Worm (Caenorhabditis elegans) whole organism, late embryonic: Measurements from ENCODE around the gene dat-1.

ENCODE experiments used
- C08G9.2 ChIP-seq: sonication (generic microtip); optimal IDR thresholded peaks from 2 replicates; lab custom pipeline; 2016; ENCODE audit warnings: mild to moderate bottlenecking, missing genetic modification characterization, moderate library complexity, missing compliant biosample characterization
- C38D4.7 ChIP-seq: fragments of 200-800 bp; sonication (Bioruptor generic); optimal IDR thresholded peaks from 2 replicates; lab custom pipeline; 2018; ENCODE audit warnings: mild to moderate bottlenecking, missing genetic modification characterization, moderate library complexity, missing compliant biosample characterization
- F13H6.1 ChIP-seq: sonication (generic microtip); optimal IDR thresholded peaks from 2 replicates; lab custom pipeline; 2016; ENCODE audit warnings: missing genetic modification characterization, missing compliant biosample characterization
- K09A11.1 ChIP-seq: sonication (generic microtip); optimal IDR thresholded peaks from 2 replicates; lab custom pipeline; 2017; ENCODE audit warnings: antibody characterized with exemption, mild to moderate bottlenecking, missing genetic modification characterization, missing compliant biosample characterization; ENCODE audit not compliant: insufficient read depth
- ahr-1 ChIP-seq: sonication (generic microtip); optimal IDR thresholded peaks from 2 replicates; lab custom pipeline; 2016; ENCODE audit warnings: missing genetic modification characterization, missing compliant biosample characterization
- ama-1 ChIP-seq: fragments of 150-350 bp; optimal IDR thresholded peaks from 2 replicates; lab custom pipeline; 2014
- ceh-14 ChIP-seq: sonication (generic microtip); optimal IDR thresholded peaks from 2 replicates; lab custom pipeline; 2016; ENCODE audit warnings: missing genotype, missing genetic modification characterization, missing compliant biosample characterization
- ceh-19 ChIP-seq: fragments of 200-800 bp; sonication (Bioruptor generic); optimal IDR thresholded peaks from 2 replicates; lab custom pipeline; 2018; ENCODE audit warnings: mild to moderate bottlenecking, missing genetic modification characterization, missing compliant biosample characterization
- ceh-2 ChIP-seq: sonication (generic microtip); optimal IDR thresholded peaks from 2 replicates; lab custom pipeline; 2016; ENCODE audit warnings: missing genotype, missing genetic modification characterization, missing compliant biosample characterization
- ceh-22 ChIP-seq: sonication (generic microtip); optimal IDR thresholded peaks from 2 replicates; lab custom pipeline; 2017; ENCODE audit warnings: missing biosample characterization, missing genetic modification characterization
- ceh-30 ChIP-seq: fragments of 150-350 bp; optimal IDR thresholded peaks from 2 replicates; lab custom pipeline; 2014; ENCODE audit warnings: missing biosample characterization, missing genetic modification characterization
- ceh-34 ChIP-seq: sonication (generic microtip); optimal IDR thresholded peaks from 2 replicates; lab custom pipeline; 2016; ENCODE audit warnings: mild to moderate bottlenecking, missing genetic modification characterization, missing compliant biosample characterization
- ceh-45 ChIP-seq: fragments of 200-800 bp; sonication (Bioruptor generic); IDR thresholded peaks from 2 replicates; pipeline ENCODE4 v1.3.6; 2022; ENCODE audit warnings: missing genetic modification reagents, missing genetic modification characterization, missing compliant biosample characterization
- eyg-1 ChIP-seq: sonication (generic microtip); optimal IDR thresholded peaks from 2 replicates; lab custom pipeline; 2016; ENCODE audit warnings: missing genotype, missing genetic modification characterization, missing compliant biosample characterization
- fax-1 ChIP-seq: sonication (generic microtip); optimal IDR thresholded peaks from 2 replicates; lab custom pipeline; 2016; ENCODE audit warnings: missing genotype, missing genetic modification characterization, missing compliant biosample characterization
- fkh-10 ChIP-seq: fragments of 150-350 bp; optimal IDR thresholded peaks from 2 replicates; lab custom pipeline; 2014; ENCODE audit warnings: missing biosample characterization, missing genetic modification reagents, missing genetic modification characterization
- fkh-6 ChIP-seq: sonication (generic microtip); optimal IDR thresholded peaks from 2 replicates; lab custom pipeline; 2016; ENCODE audit warnings: missing genetic modification characterization, missing compliant biosample characterization
- gmeb-2 ChIP-seq: sonication (generic microtip); optimal IDR thresholded peaks from 2 replicates; lab custom pipeline; 2016; ENCODE audit warnings: missing genetic modification characterization, inconsistent platforms, missing compliant biosample characterization
- hlh-13 ChIP-seq: fragments of 200-800 bp; sonication (Bioruptor generic); optimal IDR thresholded peaks from 2 replicates; lab custom pipeline; 2018; ENCODE audit warnings: mild to moderate bottlenecking, missing genetic modification characterization, missing compliant biosample characterization
- hlh-30 ChIP-seq: sonication (generic microtip); optimal IDR thresholded peaks from 2 replicates; lab custom pipeline; 2017; ENCODE audit warnings: antibody characterized with exemption, missing genetic modification characterization, missing compliant biosample characterization; ENCODE audit not compliant: insufficient read depth
- lim-6 ChIP-seq: sonication (generic microtip); optimal IDR thresholded peaks from 2 replicates; lab custom pipeline; 2016; ENCODE audit warnings: missing genetic modification characterization, missing compliant biosample characterization
- madf-2 ChIP-seq: sonication (generic microtip); optimal IDR thresholded peaks from 2 replicates; lab custom pipeline; 2017; ENCODE audit warnings: missing genetic modification characterization, missing compliant biosample characterization
- mec-3 ChIP-seq: sonication (generic microtip); optimal IDR thresholded peaks from 2 replicates; lab custom pipeline; 2016; ENCODE audit warnings: borderline replicate concordance, missing genetic modification characterization, missing compliant biosample characterization
- nfya-1 ChIP-seq: sonication (generic microtip); optimal IDR thresholded peaks from 2 replicates; lab custom pipeline; 2017; ENCODE audit warnings: missing genetic modification characterization, mild to moderate bottlenecking, missing compliant biosample characterization, antibody characterized with exemption, moderate library complexity
- nhr-11 ChIP-seq: fragments of 150-350 bp; optimal IDR thresholded peaks from 2 replicates; lab custom pipeline; 2014; ENCODE audit warnings: missing biosample characterization, missing genetic modification characterization
- nhr-232 ChIP-seq: sonication (generic microtip); optimal IDR thresholded peaks from 2 replicates; lab custom pipeline; 2016; ENCODE audit warnings: missing genetic modification characterization, missing compliant biosample characterization
- odd-2 ChIP-seq: sonication (generic microtip); optimal IDR thresholded peaks from 2 replicates; lab custom pipeline; 2017; ENCODE audit warnings: antibody characterized with exemption, mild to moderate bottlenecking, missing genetic modification characterization, missing compliant biosample characterization
- pag-3 ChIP-seq: sonication (generic microtip); optimal IDR thresholded peaks from 2 replicates; lab custom pipeline; 2016; ENCODE audit warnings: missing compliant biosample characterization, missing genetic modification characterization, borderline replicate concordance
- pat-9 ChIP-seq: fragments of 200-800 bp; sonication (Bioruptor generic); optimal IDR thresholded peaks from 2 replicates; lab custom pipeline; 2018; ENCODE audit warnings: mild to moderate bottlenecking, missing genetic modification characterization, moderate library complexity, missing compliant biosample characterization
- pax-1 ChIP-seq: fragments of 150-350 bp; optimal IDR thresholded peaks from 2 replicates; lab custom pipeline; 2014; ENCODE audit warnings: missing biosample characterization, missing genetic modification characterization
- pha-2 ChIP-seq: sonication (generic microtip); optimal IDR thresholded peaks from 2 replicates; lab custom pipeline; 2017; ENCODE audit warnings: mild to moderate bottlenecking, missing genetic modification characterization, missing compliant biosample characterization
- pqm-1 ChIP-seq: sonication (generic microtip); optimal IDR thresholded peaks from 2 replicates; lab custom pipeline; 2016; ENCODE audit warnings: missing genetic modification characterization, missing compliant biosample characterization
- ref-2 ChIP-seq: sonication (generic microtip); optimal IDR thresholded peaks from 2 replicates; lab custom pipeline; 2016; ENCODE audit warnings: missing genetic modification characterization, missing compliant biosample characterization
- rnt-1 ChIP-seq: sonication (generic microtip); optimal IDR thresholded peaks from 2 replicates; lab custom pipeline; 2016; ENCODE audit warnings: missing genetic modification characterization, missing compliant biosample characterization
- sox-2 ChIP-seq: fragments of 200-800 bp; sonication (Bioruptor generic); IDR thresholded peaks from 2 replicates; pipeline ENCODE4 v1.3.6; 2022; ENCODE audit warnings: missing genetic modification reagents, missing genetic modification characterization, missing compliant biosample characterization
- sox-4 ChIP-seq: sonication (generic microtip); optimal IDR thresholded peaks from 2 replicates; lab custom pipeline; 2017; ENCODE audit warnings: mild to moderate bottlenecking, missing genetic modification characterization, inconsistent platforms, missing compliant biosample characterization
- syd-9 ChIP-seq: sonication (generic microtip); optimal IDR thresholded peaks from 2 replicates; lab custom pipeline; 2016; ENCODE audit warnings: mild to moderate bottlenecking, missing genetic modification characterization, moderate library complexity, missing compliant biosample characterization
- tbx-2 ChIP-seq: sonication (generic microtip); optimal IDR thresholded peaks from 2 replicates; lab custom pipeline; 2016; ENCODE audit warnings: missing genetic modification characterization, missing compliant biosample characterization
- unc-3 ChIP-seq, 2 experiments: fragments of 200-800 bp in 1 of 2; sonication (Bioruptor generic) in 1 of 2; sonication (generic microtip) in 1 of 2; conservative IDR thresholded peaks in 1 of 2; optimal IDR thresholded peaks in 1 of 2; 2 replicates each; pipeline versions ENCODE4 v1.3.6 to Lab custom; 2016 to 2022; ENCODE audit warnings: missing compliant biosample characterization in 2 of 2, missing genetic modification characterization in 2 of 2, missing genetic modification reagents in 1 of 2
- unc-42 ChIP-seq: sonication (generic microtip); optimal IDR thresholded peaks from 2 replicates; lab custom pipeline; 2016; ENCODE audit warnings: missing genotype, missing genetic modification characterization, missing compliant biosample characterization
- unc-55 ChIP-seq: sonication (generic microtip); optimal IDR thresholded peaks from 2 replicates; lab custom pipeline; 2017; ENCODE audit warnings: missing biosample characterization, missing genetic modification reagents, missing genetic modification characterization
- unc-86 ChIP-seq: sonication (generic microtip); optimal IDR thresholded peaks from 2 replicates; lab custom pipeline; 2016; ENCODE audit warnings: missing genetic modification characterization, missing compliant biosample characterization
- zip-5 ChIP-seq: sonication (generic microtip); optimal IDR thresholded peaks from 2 replicates; lab custom pipeline; 2016; ENCODE audit warnings: missing genetic modification characterization, missing compliant biosample characterization

The dat-1 gene

DNA sequence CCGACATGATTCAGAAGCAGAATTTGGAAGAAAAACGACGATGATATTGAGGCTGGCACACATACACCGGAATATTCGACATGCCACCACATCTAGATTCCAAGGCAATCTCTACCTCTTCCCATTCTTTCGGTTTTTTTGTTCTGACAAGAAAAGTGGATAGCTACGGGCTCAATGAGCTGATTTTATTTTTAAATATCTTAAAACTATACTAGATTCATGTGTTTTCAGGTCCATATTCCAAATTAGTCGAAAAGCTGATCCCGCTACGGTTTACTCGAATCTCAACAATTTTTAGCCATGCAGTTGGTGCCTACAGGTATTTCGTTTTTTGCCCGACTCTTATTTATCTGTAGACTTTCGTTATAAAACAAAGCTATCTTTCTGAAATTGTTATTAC, at the start of gene dat-1:
dat-1 (plus strand) TSS at position 301 of the 400 bp plus-strand sequence.
- TF ChIP-seq madf-2 (tag; lab: Kevin White, UChicago) (no peak), pat-9 (no peak), lim-6 (tag; lab: Kevin White, UChicago) (no peak), ceh-34 (tag; lab: Kevin White, UChicago) (no peak), ama-1 (lab: Kevin White, UChicago) (no peak), ahr-1 (tag; lab: Kevin White, UChicago) (no peak), odd-2 (tag; lab: Kevin White, UChicago) (no peak), tbx-2 (tag; lab: Kevin White, UChicago) (no peak), sox-4 (no peak), unc-42 (tag; lab: Kevin White, UChicago) (no peak)

DNA sequence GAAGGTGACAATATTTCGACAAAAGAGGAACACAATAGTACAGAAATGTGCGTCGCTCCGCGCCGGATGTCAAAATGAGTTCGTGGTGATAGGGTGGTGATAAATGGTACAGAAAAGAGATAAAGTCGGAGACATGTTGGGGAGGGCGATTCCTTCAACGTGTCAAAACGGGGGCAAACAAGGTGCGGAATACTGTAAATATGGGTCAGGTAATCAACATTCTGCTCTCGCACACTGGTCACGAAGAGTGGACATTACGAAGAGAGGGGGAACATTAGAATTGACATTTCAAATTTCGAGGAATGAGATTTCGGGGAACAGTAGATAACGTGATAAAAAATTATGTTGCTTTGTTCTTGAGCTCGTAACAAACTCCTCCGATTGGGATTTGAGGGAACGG, 43.2 kb upstream of the dat-1 start, which contains the start of gene ZC84.6:
ZC84.6 (minus strand) TSS at position 101 of the 400 bp plus-strand sequence.
- no peak for TF ChIP-seq fkh-10 (GFP tag; lab: Kevin White, UChicago)
- TF ChIP-seq syd-9 (tag; lab: Kevin White, UChicago), result no peak
- TF ChIP-seq pha-2 (tag; lab: Kevin White, UChicago), result no peak
- no peak for TF ChIP-seq ceh-14 (tag; lab: Kevin White, UChicago)
- TF ChIP-seq ceh-45 (GFP tag; lab: Robert Waterston, UW), result no peak
- TF ChIP-seq C38D4.7 (GFP tag; lab: Kevin White, UChicago), result no peak
- TF ChIP-seq nfya-1 (tag; lab: Kevin White, UChicago), result no peak
- no peak for TF ChIP-seq nhr-11
- no peak for TF ChIP-seq ref-2 (tag; lab: Kevin White, UChicago)
- no peak for TF ChIP-seq pag-3 (tag; lab: Kevin White, UChicago)
- TF ChIP-seq zip-5, result no peak
- TF ChIP-seq gmeb-2, result no peak
- no peak for TF ChIP-seq pat-9
- no peak for TF ChIP-seq rnt-1 (tag; lab: Kevin White, UChicago)
- no peak for TF ChIP-seq ahr-1 (tag; lab: Kevin White, UChicago)
- TF ChIP-seq madf-2 (tag; lab: Kevin White, UChicago), result no peak
- no peak for TF ChIP-seq fax-1 (tag; lab: Kevin White, UChicago)
- no peak for TF ChIP-seq hlh-30 (tag; lab: Kevin White, UChicago)
- TF ChIP-seq, all 69 proteins: peak for 0

DNA sequence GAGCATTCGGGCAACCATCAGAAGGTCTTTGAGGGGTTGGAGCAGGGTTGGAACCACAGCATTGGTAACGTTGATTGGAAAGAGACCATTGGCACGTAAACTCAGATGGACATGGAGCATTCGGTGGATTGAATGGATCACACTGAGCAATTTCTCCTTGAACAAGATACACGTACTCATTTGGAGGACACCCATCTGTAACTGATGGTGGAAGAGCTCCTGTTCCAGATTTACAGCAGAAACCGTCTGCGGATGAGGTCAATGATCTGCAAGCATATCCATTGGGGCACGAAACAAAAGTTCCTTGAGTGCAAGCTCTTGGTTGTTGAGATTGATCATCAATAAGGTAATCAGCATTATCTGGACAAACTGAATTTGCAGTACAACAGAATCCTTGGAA, 40.8 kb upstream of the dat-1 start:
- no peak for TF ChIP-seq madf-2 (tag; lab: Kevin White, UChicago)
- no peak for TF ChIP-seq ceh-30 (tag; lab: Kevin White, UChicago)
- no peak for TF ChIP-seq ceh-14 (tag; lab: Kevin White, UChicago)
- no peak for TF ChIP-seq ama-1 (lab: Kevin White, UChicago)
- TF ChIP-seq unc-86 (tag; lab: Kevin White, UChicago), result no peak
- no peak for TF ChIP-seq C08G9.2 (tag; lab: Kevin White, UChicago)
- TF ChIP-seq eyg-1 (tag; lab: Kevin White, UChicago), result no peak
- TF ChIP-seq nhr-232 (tag; lab: Kevin White, UChicago), result no peak
- no peak for TF ChIP-seq F13H6.1 (tag; lab: Kevin White, UChicago)
- no peak for TF ChIP-seq ceh-45 (GFP tag; lab: Robert Waterston, UW)
- no peak for TF ChIP-seq ceh-2 (tag; lab: Kevin White, UChicago)
- TF ChIP-seq pax-1, result no peak
- no peak for TF ChIP-seq sox-4
- TF ChIP-seq ceh-19, result no peak
- no peak for TF ChIP-seq lim-6 (tag; lab: Kevin White, UChicago)
- TF ChIP-seq mec-3 (tag; lab: Kevin White, UChicago), result no peak
- no peak for TF ChIP-seq fkh-6 (tag; lab: Kevin White, UChicago)
- TF ChIP-seq, all 69 proteins: peak for 0

DNA sequence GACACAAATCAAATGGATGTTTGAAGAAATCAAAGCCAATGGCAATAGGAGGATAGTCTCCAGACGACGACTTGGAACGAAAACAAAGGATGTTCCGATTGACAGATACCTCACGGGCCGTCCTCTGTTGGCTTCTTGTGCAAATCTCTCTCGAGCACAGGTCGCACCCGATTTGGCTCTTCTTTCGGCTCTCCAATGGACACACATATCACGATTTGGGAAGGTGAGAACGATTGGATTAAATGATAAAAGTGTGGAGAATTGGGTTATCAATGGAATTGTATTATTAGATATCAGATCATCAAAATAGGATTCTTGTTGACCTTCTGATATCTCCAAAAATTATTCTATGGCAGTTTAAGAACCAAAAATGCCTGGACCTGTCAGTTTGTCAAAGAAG, 36.6 kb upstream of the dat-1 start, which contains the start of gene ZC84.1:
ZC84.1 (minus strand) TSS at position 101 of the 400 bp plus-strand sequence.
- TF ChIP-seq unc-55 (GFP tag; lab: Kevin White, UChicago) (no peak), ama-1 (lab: Kevin White, UChicago) (no peak), unc-3 (GFP tag; conservative IDR thresholded peaks at IDR 0.05; lab: Robert Waterston, UW) (no peak), unc-3 (tag; optimal IDR thresholded peaks at IDR 0.05; lab: Kevin White, UChicago) (no peak), ceh-2 (tag; lab: Kevin White, UChicago) (no peak), hlh-13 (GFP tag; lab: Kevin White, UChicago) (no peak), sox-2 (GFP tag; lab: Robert Waterston, UW) (no peak), zip-5 (no peak), pat-9 (no peak), lim-6 (tag; lab: Kevin White, UChicago) (no peak), K09A11.1 (tag; lab: Kevin White, UChicago) (no peak), odd-2 (tag; lab: Kevin White, UChicago) (no peak), ceh-22 (no peak), pqm-1 (no peak), unc-42 (tag; lab: Kevin White, UChicago) (no peak), rnt-1 (tag; lab: Kevin White, UChicago) (no peak)
- TF ChIP-seq, all 69 proteins: peak for 0
